Worm (Caenorhabditis elegans) whole organism, L4 larva: Measurements from ENCODE around the gene cutl-28.
A peak's percentile ranks its signal among the peaks of the same experiment; 100 is the strongest.

Experiments used
- F26F4.8 ChIP-seq: fragments of 200-800 bp; sonication (Bioruptor generic); conservative IDR thresholded peaks from 2 replicates; pipeline ENCODE4 v1.3.6; 2022; ENCODE audit warnings: missing genetic modification characterization, missing compliant biosample characterization
- T20F7.1 ChIP-seq: fragments of 200-800 bp; sonication (Bioruptor generic); optimal IDR thresholded peaks from 2 replicates; lab custom pipeline; 2018; ENCODE audit warnings: mild to moderate bottlenecking, missing genetic modification characterization, missing compliant biosample characterization
- T26A8.4 ChIP-seq: fragments of 200-800 bp; sonication (Bioruptor generic); IDR thresholded peaks from 2 replicates; pipeline ENCODE4 v1.3.6; 2022; ENCODE audit warnings: missing genetic modification characterization, missing compliant biosample characterization
- Y48G9A.11 ChIP-seq: fragments of 200-800 bp; sonication (Bioruptor generic); IDR thresholded peaks from 2 replicates; pipeline ENCODE4 v1.3.6; 2022; ENCODE audit warnings: missing genetic modification reagents, missing genetic modification characterization, missing compliant biosample characterization
- aha-1 ChIP-seq: fragments of 150-350 bp; peaks from one replicate; lab custom pipeline; 2014; ENCODE audit warnings: missing biosample characterization, missing genetic modification characterization
- arid-1 ChIP-seq: fragments of 200-800 bp; sonication (Bioruptor generic); conservative IDR thresholded peaks from 2 replicates; pipeline ENCODE4 v1.3.6; 2022; ENCODE audit warnings: missing genetic modification reagents, missing genetic modification characterization, missing compliant biosample characterization
- ceh-28 ChIP-seq: fragments of 150-350 bp; optimal IDR thresholded peaks from 2 replicates; lab custom pipeline; 2014; ENCODE audit warnings: missing biosample characterization, missing genetic modification reagents, missing genetic modification characterization
- ceh-32 ChIP-seq: sonication (generic microtip); optimal IDR thresholded peaks from 2 replicates; lab custom pipeline; 2016; ENCODE audit warnings: mild to moderate bottlenecking, missing genetic modification characterization, missing compliant biosample characterization; ENCODE audit not compliant: poor library complexity
- cey-2 ChIP-seq: sonication (generic microtip); optimal IDR thresholded peaks from 3 replicates; lab custom pipeline; 2017; ENCODE audit warnings: missing genetic modification characterization, mild to moderate bottlenecking, missing compliant biosample characterization, antibody characterized with exemption, borderline replicate concordance; ENCODE audit not compliant: insufficient read depth
- daf-12 ChIP-seq: fragments of 150-350 bp; optimal IDR thresholded peaks from 2 replicates; lab custom pipeline; 2014; ENCODE audit warnings: missing biosample characterization, missing genetic modification reagents, missing genetic modification characterization
- daf-16 ChIP-seq, 3 experiments: sonication (generic microtip); optimal IDR thresholded peaks; 2 replicates each; lab custom pipeline; 2016 to 2017; ENCODE audit warnings: missing genetic modification characterization in 3 of 3, missing genetic modification reagents in 3 of 3, mild to moderate bottlenecking in 2 of 3, missing compliant biosample characterization in 2 of 3, missing biosample characterization in 1 of 3, moderate library complexity in 1 of 3
- dmd-6 ChIP-seq: fragments of 200-800 bp; sonication (Bioruptor generic); IDR thresholded peaks from 2 replicates; pipeline ENCODE4 v1.3.6; 2022; ENCODE audit warnings: missing genetic modification reagents, missing genetic modification characterization, missing compliant biosample characterization
- dpl-1 ChIP-seq: fragments of 150-350 bp; optimal IDR thresholded peaks from 2 replicates; lab custom pipeline; 2014; ENCODE audit warnings: missing biosample characterization, missing genetic modification reagents, missing genetic modification characterization
- duxl-1 ChIP-seq: sonication (generic microtip); optimal IDR thresholded peaks from 2 replicates; lab custom pipeline; 2016; ENCODE audit warnings: mild to moderate bottlenecking, missing genetic modification characterization, moderate library complexity, missing compliant biosample characterization; ENCODE audit not compliant: poor library complexity
- dve-1 ChIP-seq: sonication (generic microtip); optimal IDR thresholded peaks from 2 replicates; lab custom pipeline; 2017; ENCODE audit warnings: antibody characterized with exemption, mild to moderate bottlenecking, missing genetic modification characterization, missing compliant biosample characterization; ENCODE audit not compliant: insufficient read depth
- egl-43 ChIP-seq: fragments of 200-800 bp; sonication (Bioruptor generic); IDR thresholded peaks from 2 replicates; pipeline ENCODE4 v1.3.6; 2022; ENCODE audit warnings: missing genetic modification reagents, missing genetic modification characterization, missing compliant biosample characterization
- fkh-10 ChIP-seq: fragments of 150-350 bp; optimal IDR thresholded peaks from 2 replicates; lab custom pipeline; 2014; ENCODE audit warnings: missing biosample characterization, missing genetic modification reagents, missing genetic modification characterization
- hlh-11 ChIP-seq: fragments of 200-800 bp; sonication (Bioruptor generic); optimal IDR thresholded peaks from 2 replicates; lab custom pipeline; 2018; ENCODE audit warnings: mild to moderate bottlenecking, missing genetic modification characterization, missing compliant biosample characterization
- hlh-30 ChIP-seq: sonication (generic microtip); optimal IDR thresholded peaks from 2 replicates; lab custom pipeline; 2017; ENCODE audit warnings: antibody characterized with exemption, mild to moderate bottlenecking, missing genetic modification characterization, missing compliant biosample characterization; ENCODE audit not compliant: insufficient read depth
- hmg-1.1 ChIP-seq: fragments of 200-800 bp; sonication (Bioruptor generic); IDR thresholded peaks from 2 replicates; pipeline ENCODE4 v1.3.6; 2022; ENCODE audit warnings: missing genetic modification reagents, missing genetic modification characterization, missing compliant biosample characterization
- lin-1 ChIP-seq: fragments of 200-800 bp; sonication (Bioruptor generic); IDR thresholded peaks from 2 replicates; pipeline ENCODE4 v1.3.6; 2022; ENCODE audit warnings: missing genetic modification reagents, missing genetic modification characterization, missing compliant biosample characterization
- lin-13 ChIP-seq: fragments of 150-350 bp; optimal IDR thresholded peaks from 2 replicates; lab custom pipeline; 2014; ENCODE audit warnings: missing biosample characterization, missing genetic modification reagents, missing genetic modification characterization
- lin-38 ChIP-seq: fragments of 200-800 bp; sonication (Bioruptor generic); IDR thresholded peaks from 2 replicates; pipeline ENCODE4 v1.3.6; 2022; ENCODE audit warnings: missing genetic modification reagents, missing genetic modification characterization, missing compliant biosample characterization
- lir-3 ChIP-seq: sonication (generic microtip); optimal IDR thresholded peaks from 2 replicates; lab custom pipeline; 2016; ENCODE audit warnings: mild to moderate bottlenecking, missing genetic modification characterization, missing compliant biosample characterization
- lsy-2 ChIP-seq, 2 experiments: fragments of 150-350 bp in 1 of 2; sonication (generic microtip) in 1 of 2; optimal IDR thresholded peaks; 2 replicates each; lab custom pipeline; 2014 to 2017; ENCODE audit warnings: missing biosample characterization in 2 of 2, missing genetic modification characterization in 2 of 2
- mdl-1 ChIP-seq, 2 experiments: fragments of 150-350 bp in 1 of 2; sonication (generic microtip) in 1 of 2; optimal IDR thresholded peaks; 2 replicates each; lab custom pipeline; 2014 to 2017; ENCODE audit warnings: missing biosample characterization in 2 of 2, missing genetic modification characterization in 2 of 2
- mdt-29 ChIP-seq: fragments of 200-800 bp; sonication (Bioruptor generic); IDR thresholded peaks from 2 replicates; pipeline ENCODE4 v1.3.6; 2022; ENCODE audit warnings: missing genetic modification reagents, missing genetic modification characterization, missing compliant biosample characterization
- mep-1 ChIP-seq: fragments of 150-350 bp; sonication (generic microtip); optimal IDR thresholded peaks from 3 replicates; lab custom pipeline; 2014; ENCODE audit warnings: missing biosample characterization, missing genetic modification characterization
- mes-2 ChIP-seq: sonication (generic microtip); optimal IDR thresholded peaks from 2 replicates; lab custom pipeline; 2016; ENCODE audit warnings: missing genotype, mild to moderate bottlenecking, missing genetic modification characterization, missing compliant biosample characterization; ENCODE audit not compliant: poor library complexity, severe bottlenecking
- mxl-3 ChIP-seq: fragments of 200-800 bp; sonication (Bioruptor generic); optimal IDR thresholded peaks from 2 replicates; lab custom pipeline; 2018; ENCODE audit warnings: mild to moderate bottlenecking, missing genetic modification characterization, missing compliant biosample characterization
- nhr-102 ChIP-seq: sonication (generic microtip); optimal IDR thresholded peaks from 2 replicates; lab custom pipeline; 2016; ENCODE audit warnings: mild to moderate bottlenecking, missing genetic modification characterization, moderate library complexity, missing compliant biosample characterization
- nhr-41 ChIP-seq: fragments of 200-800 bp; sonication (Bioruptor generic); IDR thresholded peaks from 2 replicates; pipeline ENCODE4 v1.3.6; 2022; ENCODE audit warnings: missing genetic modification reagents, missing genetic modification characterization, missing compliant biosample characterization
- nhr-42 ChIP-seq: fragments of 200-800 bp; sonication (Bioruptor generic); IDR thresholded peaks from 2 replicates; pipeline ENCODE4 v1.3.6; 2022; ENCODE audit warnings: missing genetic modification characterization, missing compliant biosample characterization
- pha-4 ChIP-seq, 2 experiments: fragments of 150-350 bp in 1 of 2; fragments of 200-800 bp in 1 of 2; sonication (Bioruptor generic) in 1 of 2; IDR thresholded peaks in 1 of 2; optimal IDR thresholded peaks in 1 of 2; 2 replicates each; pipeline versions ENCODE4 v1.3.6 to Lab custom; 2014 to 2022; ENCODE audit warnings: missing genetic modification characterization in 2 of 2, missing genetic modification reagents in 2 of 2, missing biosample characterization in 1 of 2, missing compliant biosample characterization in 1 of 2
- saeg-2 ChIP-seq: fragments of 200-800 bp; sonication (Bioruptor generic); IDR thresholded peaks from 2 replicates; pipeline ENCODE4 v1.3.6; 2022; ENCODE audit warnings: missing genetic modification reagents, missing genetic modification characterization, missing compliant biosample characterization
- set-16 ChIP-seq: fragments of 200-800 bp; sonication (Bioruptor generic); IDR thresholded peaks from 2 replicates; pipeline ENCODE4 v1.3.6; 2022; ENCODE audit warnings: missing genetic modification reagents, missing genetic modification characterization, missing compliant biosample characterization
- snpc-4 ChIP-seq: fragments of 150-350 bp; optimal IDR thresholded peaks from 2 replicates; lab custom pipeline; 2014; ENCODE audit warnings: missing biosample characterization, missing genetic modification characterization
- spr-1 ChIP-seq: sonication (generic microtip); optimal IDR thresholded peaks from 2 replicates; lab custom pipeline; 2016; ENCODE audit warnings: mild to moderate bottlenecking, missing genetic modification characterization, missing compliant biosample characterization
- vab-7 ChIP-seq: fragments of 200-800 bp; sonication (Bioruptor generic); IDR thresholded peaks from 2 replicates; pipeline ENCODE4 v1.3.6; 2022; ENCODE audit warnings: missing genetic modification reagents, missing genetic modification characterization, missing compliant biosample characterization
- zip-2 ChIP-seq: fragments of 150-350 bp; optimal IDR thresholded peaks from 2 replicates; lab custom pipeline; 2014; ENCODE audit warnings: missing biosample characterization, missing genetic modification characterization

The cutl-28 gene

DNA sequence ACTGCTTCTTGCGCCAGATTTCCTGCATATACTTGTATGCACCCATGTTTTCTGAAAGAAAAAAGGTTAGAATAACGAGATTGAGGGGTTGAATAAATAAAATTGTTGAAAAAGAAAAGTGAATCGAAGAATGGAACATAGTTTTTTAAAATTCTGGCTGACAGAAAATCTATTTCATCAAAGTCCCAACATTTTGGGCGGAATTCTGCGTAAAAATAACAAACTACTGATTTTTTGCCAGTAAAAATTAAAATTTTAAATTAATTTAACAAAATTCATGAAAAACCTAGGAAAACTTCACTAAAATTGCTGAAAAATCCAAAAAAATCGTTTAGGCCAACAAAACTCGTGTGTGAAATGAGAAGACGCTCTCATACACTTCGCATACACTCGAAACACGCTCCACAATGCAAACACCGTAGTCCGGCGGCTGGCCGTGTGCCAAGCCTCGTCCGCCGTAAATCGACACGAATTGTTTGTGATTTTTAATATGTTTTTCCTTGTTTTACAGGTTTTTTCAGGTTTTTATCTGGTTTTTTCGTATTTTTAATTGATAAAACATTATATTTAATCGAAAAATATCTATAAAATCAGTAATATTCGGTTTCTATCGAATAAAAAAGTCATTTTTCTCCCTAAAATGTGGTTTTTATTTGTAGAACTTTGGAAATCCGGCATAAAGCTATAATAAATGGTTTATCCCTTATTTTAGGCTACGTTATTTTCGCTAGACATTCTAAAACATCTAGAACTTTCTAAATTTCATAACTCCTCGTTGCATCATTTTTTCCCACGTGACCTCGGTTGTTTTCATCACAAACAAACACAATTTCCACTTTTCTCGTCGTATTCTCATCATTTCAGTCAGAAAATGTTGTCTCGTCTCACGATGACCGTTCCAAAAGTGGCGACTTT, 29.5 kb upstream of the cutl-28 start, which contains the start of the genes rpl-15 and K11H12.8 (continued):
- peak; percentile 99 for TF ChIP-seq T20F7.1 (GFP tag; lab: Kevin White, UChicago)
- TF ChIP-seq lir-3, result peak; percentile 84
- peak; percentile 100 for TF ChIP-seq fkh-10 (GFP tag; lab: Kevin White, UChicago)
- TF ChIP-seq mep-1 (tag; lab: Kevin White, UChicago), result peak; percentile 100
- TF ChIP-seq mdt-29 (GFP tag; lab: Robert Waterston, UW), result peak; percentile 97
- TF ChIP-seq vab-7, result peak; percentile 99
- peak; percentile 98 for TF ChIP-seq spr-1
- peak; percentile 94 for TF ChIP-seq cey-2 (tag; lab: Kevin White, UChicago)

DNA sequence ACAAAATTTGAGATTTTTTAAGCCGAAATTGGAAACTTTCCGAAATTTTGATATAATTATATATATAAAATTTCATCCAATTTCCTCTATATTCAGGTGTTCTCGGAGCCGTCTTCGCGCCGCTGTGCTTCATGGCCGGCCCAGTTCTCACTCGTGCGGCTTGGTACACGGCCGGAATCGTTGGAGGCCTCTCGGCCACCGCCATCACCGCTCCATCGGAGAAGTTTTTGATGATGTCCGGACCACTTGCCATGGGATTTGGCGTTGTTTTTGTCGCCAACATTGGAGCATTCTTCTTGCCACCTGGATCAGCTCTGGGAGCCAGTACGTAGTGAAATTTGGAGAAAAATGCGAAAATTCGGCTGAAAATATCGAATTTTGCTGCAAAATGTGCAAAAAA, 27.3 kb upstream of the cutl-28 start:
- TF ChIP-seq snpc-4 (tag; lab: Kevin White, UChicago), result no peak
- no peak for TF ChIP-seq nhr-42 (GFP tag; lab: Robert Waterston, UW)
- peak; percentile 69 for TF ChIP-seq set-16 (GFP tag; lab: Robert Waterston, UW)
- no peak for TF ChIP-seq lsy-2 (tag; optimal IDR thresholded peaks at IDR 0.05; lab: Kevin White, UChicago)
- no peak for TF ChIP-seq dpl-1
- TF ChIP-seq lin-13 (GFP tag; lab: Kevin White, UChicago), result no peak
- no peak for TF ChIP-seq ceh-32 (tag; lab: Kevin White, UChicago)
- TF ChIP-seq egl-43 (GFP tag; lab: Robert Waterston, UW), result 0 out of 2 replicates have a peak, but pooled peaks have one; percentile 6

- TF ChIP-seq daf-12 (tag; lab: Kevin White, UChicago), result no peak
- no peak for TF ChIP-seq nhr-41 (GFP tag; lab: Robert Waterston, UW)
- peak; percentile 37; the same call in 1 of the 2 replicates for TF ChIP-seq T26A8.4 (GFP tag; lab: Robert Waterston, UW)
- TF ChIP-seq ceh-28 (tag; lab: Kevin White, UChicago), result no peak
- TF ChIP-seq hmg-1.1 (GFP tag; lab: Robert Waterston, UW), result peak; percentile 61; the same call in 1 of the 2 replicates
- peak in 1 of 2 experiments; percentile 32 for TF ChIP-seq mdl-1 (tag; optimal IDR thresholded peaks at IDR 0.05; lab: Kevin White, UChicago)
- no peak for TF ChIP-seq fkh-10 (GFP tag; lab: Kevin White, UChicago)
- TF ChIP-seq lin-13 (GFP tag; lab: Kevin White, UChicago), result peak; percentile 61
- TF ChIP-seq egl-43 (GFP tag; lab: Robert Waterston, UW), result peak; percentile 66; the same call in 1 of the 2 replicates
- TF ChIP-seq daf-16 (GFP tag; optimal IDR thresholded peaks at IDR 0.05; lab: Kevin White, UChicago), result peak; percentile 14 to 16
- peak; percentile 40 for TF ChIP-seq daf-16 (tag; optimal IDR thresholded peaks at IDR 0.05; lab: Kevin White, UChicago)
- TF ChIP-seq lsy-2 (tag; optimal IDR thresholded peaks at IDR 0.05; lab: Kevin White, UChicago), result peak in 1 of 2 experiments; percentile 72
- peak; percentile 78 for TF ChIP-seq mes-2
- peak; percentile 48 for TF ChIP-seq hlh-11 (tag; lab: Kevin White, UChicago)
- TF ChIP-seq pha-4 (GFP tag; IDR thresholded peaks at IDR 0.05; lab: Robert Waterston, UW), result 0 out of 2 replicates have a peak, but pooled peaks have one; percentile 23
- no peak for TF ChIP-seq pha-4 (tag; optimal IDR thresholded peaks at IDR 0.05; lab: Kevin White, UChicago)
- TF ChIP-seq mdt-29 (GFP tag; lab: Robert Waterston, UW), result no peak
- peak; percentile 69 for TF ChIP-seq lin-38
- TF ChIP-seq lin-1 (GFP tag; lab: Robert Waterston, UW), result peak; percentile 48; the same call in 1 of the 2 replicates
- peak; percentile 66 for TF ChIP-seq mep-1 (tag; lab: Kevin White, UChicago)
- peak; percentile 34 for TF ChIP-seq nhr-102 (tag; lab: Kevin White, UChicago)
- TF ChIP-seq duxl-1 (tag; lab: Kevin White, UChicago), result peak; percentile 70
- peak; percentile 58 for TF ChIP-seq aha-1
- no peak for TF ChIP-seq zip-2 (tag; lab: Kevin White, UChicago)
- peak; percentile 29; the same call in 1 of the 2 replicates for TF ChIP-seq dmd-6
- TF ChIP-seq set-16 (GFP tag; lab: Robert Waterston, UW), result peak; percentile 44
- TF ChIP-seq arid-1, result peak; percentile 63; the same call in 1 of the 2 replicates
- TF ChIP-seq F26F4.8, result no peak
- TF ChIP-seq vab-7, result peak; percentile 31; the same call in 1 of the 2 replicates
- TF ChIP-seq dve-1 (tag; lab: Kevin White, UChicago), result peak; percentile 39
- TF ChIP-seq saeg-2, result no peak
- peak; percentile 2 for TF ChIP-seq mxl-3 (GFP tag; lab: Kevin White, UChicago)
- TF ChIP-seq hlh-30 (tag; lab: Kevin White, UChicago), result peak; percentile 60
- TF ChIP-seq Y48G9A.11 (GFP tag; lab: Robert Waterston, UW), result peak; percentile 68
These were observed 26.4 kb upstream of the cutl-28 start for ce11 chrIV:657932-658331.
